Worm (Caenorhabditis elegans) whole organism, early embryonic: ENCODE measurements around the gene F46H5.7.

Experiments
- B0310.2 ChIP-seq: sonication (generic microtip); optimal IDR thresholded peaks from 2 replicates; lab custom pipeline; 2016; ENCODE audit warnings: mild to moderate bottlenecking, missing genetic modification characterization, missing compliant biosample characterization
- F13C5.2 ChIP-seq: sonication (generic microtip); optimal IDR thresholded peaks from 2 replicates; lab custom pipeline; 2017; ENCODE audit warnings: mild to moderate bottlenecking, missing genetic modification characterization, inconsistent platforms, missing compliant biosample characterization
- ama-1 ChIP-seq: fragments of 150-350 bp; optimal IDR thresholded peaks from 2 replicates; lab custom pipeline; 2014
- ceh-13 ChIP-seq: fragments of 200-800 bp; sonication (Bioruptor generic); optimal IDR thresholded peaks from 2 replicates; lab custom pipeline; 2018; ENCODE audit warnings: mild to moderate bottlenecking, missing genetic modification characterization, missing compliant biosample characterization
- ceh-36 ChIP-seq: sonication (generic microtip); optimal IDR thresholded peaks from 2 replicates; lab custom pipeline; 2016; ENCODE audit warnings: missing genetic modification characterization, inconsistent platforms, missing compliant biosample characterization
- ets-7 ChIP-seq: sonication (generic microtip); optimal IDR thresholded peaks from 2 replicates; lab custom pipeline; 2016; ENCODE audit warnings: missing genotype, missing genetic modification characterization, missing compliant biosample characterization
- hmbx-1 ChIP-seq: sonication (generic microtip); optimal IDR thresholded peaks from 2 replicates; lab custom pipeline; 2016; ENCODE audit warnings: mild to moderate bottlenecking, missing genetic modification characterization, missing compliant biosample characterization
- hmg-4 ChIP-seq: fragments of 200-800 bp; sonication (Bioruptor generic); optimal IDR thresholded peaks from 2 replicates; lab custom pipeline; 2018; ENCODE audit warnings: mild to moderate bottlenecking, missing genetic modification characterization, missing compliant biosample characterization
- hnd-1 ChIP-seq: sonication (generic microtip); optimal IDR thresholded peaks from 2 replicates; lab custom pipeline; 2016; ENCODE audit warnings: missing genetic modification characterization, missing compliant biosample characterization
- pes-1 ChIP-seq: fragments of 200-800 bp; sonication (Bioruptor generic); IDR thresholded peaks from 2 replicates; pipeline ENCODE4 v1.3.6; 2022; ENCODE audit warnings: missing genetic modification reagents, missing genetic modification characterization, missing compliant biosample characterization
- scrt-1 ChIP-seq: fragments of 200-800 bp; sonication (Bioruptor generic); IDR thresholded peaks from 2 replicates; pipeline ENCODE4 v1.3.6; 2022; ENCODE audit warnings: missing genetic modification characterization, missing compliant biosample characterization
- tbx-11 ChIP-seq: fragments of 200-800 bp; sonication (Bioruptor generic); IDR thresholded peaks from 2 replicates; pipeline ENCODE4 v1.3.6; 2022; ENCODE audit warnings: missing genetic modification characterization, missing compliant biosample characterization

F46H5.7 gene

DNA sequence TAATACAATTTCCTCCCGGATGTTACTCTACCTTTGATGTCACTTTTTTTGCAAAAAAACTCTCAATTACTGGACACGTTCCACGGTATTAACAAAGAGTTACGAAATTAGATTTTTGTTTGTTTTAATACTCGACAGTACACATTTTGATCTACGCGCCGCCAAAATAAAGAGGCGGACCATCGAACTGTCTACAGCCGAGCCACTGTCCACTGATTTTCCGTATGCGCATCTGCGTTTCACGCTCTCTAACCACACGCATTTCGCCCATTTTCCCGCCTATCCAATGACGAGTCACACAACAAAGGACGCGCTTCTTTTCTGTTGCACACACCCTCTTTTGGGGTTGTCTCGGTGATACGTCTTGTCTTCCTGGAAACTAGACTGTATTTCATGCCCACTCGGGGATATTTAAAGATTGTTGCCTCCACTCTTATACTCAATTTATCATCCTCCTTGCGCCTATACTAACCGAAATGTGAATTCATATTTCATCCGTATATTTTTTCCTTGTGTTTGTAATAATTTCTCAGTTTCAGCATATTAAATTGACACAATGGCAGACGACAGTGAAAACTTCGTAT, 42.9 kb downstream of the F46H5.7 start, which contains the start of gene C55B6.1:
TSS of gene C55B6.1 (plus strand) at position 534 of the 584 bp plus-strand sequence.
- TF ChIP-seq tbx-11 (no peak), scrt-1 (GFP tag; lab: Robert Waterston, UW) (no peak), hmbx-1 (tag; lab: Kevin White, UChicago) (no peak), pes-1 (GFP tag; lab: Robert Waterston, UW) (no peak), F13C5.2 (tag; lab: Kevin White, UChicago) (no peak), B0310.2 (tag; lab: Kevin White, UChicago) (no peak), ceh-36 (tag; lab: Kevin White, UChicago) (no peak), hnd-1 (tag; lab: Kevin White, UChicago) (no peak), ceh-13 (no peak)

DNA sequence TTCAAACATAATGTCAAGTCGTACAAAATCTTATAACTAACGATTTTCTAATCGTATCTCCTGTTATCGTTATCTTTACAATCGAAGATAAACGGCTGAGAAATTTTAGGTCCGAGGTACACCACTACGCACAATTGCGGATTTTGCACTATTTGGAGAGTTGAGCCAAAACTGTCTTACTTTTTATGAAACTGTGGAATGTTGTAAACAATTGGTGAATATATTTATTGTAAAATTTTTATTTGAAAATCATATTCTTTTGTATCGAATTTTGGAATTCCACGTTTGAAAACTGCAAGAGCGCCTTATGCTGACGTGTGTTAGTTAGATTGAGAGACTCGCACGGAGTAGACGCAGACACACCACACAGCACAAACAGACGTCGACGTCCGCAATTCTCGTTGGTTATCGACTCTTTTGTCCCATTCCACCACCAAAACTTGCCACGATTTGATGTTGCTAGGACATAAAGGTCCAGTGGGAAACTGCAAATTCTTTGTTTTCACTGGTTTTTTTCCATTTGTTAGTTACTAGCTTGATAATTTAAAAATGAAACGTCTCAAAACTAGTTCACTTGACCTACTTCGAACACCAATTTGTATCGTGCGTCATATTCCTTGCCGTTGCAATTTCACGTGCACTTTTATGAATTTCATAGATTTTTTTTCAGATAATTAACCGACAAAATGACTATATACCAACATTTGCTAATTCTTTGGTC, 48.7 kb downstream of the F46H5.7 start, which contains the start of gene dnj-7:
TSS of gene dnj-7 (plus strand) at position 671 of the 721 bp plus-strand sequence.
- TF ChIP-seq hmg-4: no peak
- TF ChIP-seq B0310.2 (tag; lab: Kevin White, UChicago): no peak
- TF ChIP-seq hnd-1 (tag; lab: Kevin White, UChicago): no peak
- peak; percentile 16 for TF ChIP-seq F13C5.2 (tag; lab: Kevin White, UChicago)

DNA sequence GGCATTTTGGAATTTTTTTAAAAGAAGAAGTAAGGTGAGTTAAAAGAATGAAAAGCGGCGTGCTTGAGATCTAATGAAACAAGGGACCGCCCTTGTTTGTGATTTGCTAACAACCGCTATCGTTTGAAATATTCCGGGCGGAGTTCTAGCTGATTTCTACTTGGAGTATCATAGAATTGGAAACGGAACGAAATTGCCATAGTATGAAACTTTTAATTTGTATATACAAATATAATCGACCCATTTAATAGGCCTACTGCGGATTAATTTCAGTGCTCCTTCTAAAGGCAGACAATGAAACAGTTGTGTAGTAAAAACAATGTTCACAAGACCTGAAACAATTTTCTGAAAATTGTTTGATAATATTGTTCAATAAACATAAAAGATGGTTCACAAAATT, 50.9 kb downstream of the F46H5.7 start, which contains the start of gene C55B6.7:
TSS of gene C55B6.7 (minus strand) at position 101 of the 400 bp plus-strand sequence.
- no peak for TF ChIP-seq tbx-11
- TF ChIP-seq hmg-4: no peak
- TF ChIP-seq pes-1 (GFP tag; lab: Robert Waterston, UW): no peak
- no peak for TF ChIP-seq ets-7 (tag; lab: Kevin White, UChicago)
- no peak for TF ChIP-seq F13C5.2 (tag; lab: Kevin White, UChicago)
- TF ChIP-seq ama-1: no peak
- no peak for TF ChIP-seq scrt-1 (GFP tag; lab: Robert Waterston, UW)
